Worm (Caenorhabditis elegans): Measurements from ENCODE around the gene C45B11.2.

- TF ChIP-seq Y56A3A.18 (GFP tag; IDR thresholded peaks at IDR 0.05) (no peak), hmg-1.2 (GFP tag; IDR thresholded peaks at IDR 0.05) (no peak), F39B2.1 (GFP tag; IDR thresholded peaks at IDR 0.05) (no peak), lin-35 (GFP tag; optimal IDR thresholded peaks at IDR 0.05) (no peak), unc-130 (GFP tag; optimal IDR thresholded peaks at IDR 0.05) (no peak), ama-1 (optimal IDR thresholded peaks at IDR 0.05) (no peak), ama-1 (GFP tag; optimal IDR thresholded peaks at IDR 0.05) (no peak)
Observed at ce11 chrV:11069277-11069676, 26.8 kb downstream of the C45B11.2 start, which contains the start of gene T04C12.8.

Data from whole organism, young adult.